Fruit fly (Drosophila melanogaster): ENCODE results near the gene CG31115.

- TF ChIP-seq CG8478 (optimal IDR thresholded peaks at IDR 0.05), result no peak
- TF ChIP-seq CTCF (optimal IDR thresholded peaks at IDR 0.05), result no peak
These were observed 13.9 kb downstream of the CG31115 start for dm6 chr3R:25050649-25051048.

Data from S2 (cell line).